Fruit fly (Drosophila melanogaster): ENCODE data around the gene CG5953.

CG5953 gene

dm6 chr2L:16476517-16476916, 56.2 kb downstream of the CG5953 start (continued):
- peak; percentile 31 for TF ChIP-seq CG7745 (tag; optimal IDR thresholded peaks at IDR 0.05)
- TF ChIP-seq CG4360 (GFP tag; IDR thresholded peaks at IDR 0.05): no peak
- TF ChIP-seq CG12104 (GFP tag; optimal IDR thresholded peaks at IDR 0.05): peak; percentile 31
- TF ChIP-seq odd (GFP tag; optimal IDR thresholded peaks at IDR 0.05): no peak
- no peak for TF ChIP-seq CG5180 (GFP tag; optimal IDR thresholded peaks at IDR 0.05)
- peak; percentile 33 for TF ChIP-seq CG31365 (tag; optimal IDR thresholded peaks at IDR 0.05)
- peak; percentile 29 for TF ChIP-seq CG2875 (GFP tag; optimal IDR thresholded peaks at IDR 0.05)
- TF ChIP-seq nerfin-1 (tag; optimal IDR thresholded peaks at IDR 0.05): peak; percentile 13
- peak; percentile 33 for TF ChIP-seq HHEX (GFP tag; optimal IDR thresholded peaks at IDR 0.05)
- peak; percentile 70 for TF ChIP-seq CG2202 (tag; optimal IDR thresholded peaks at IDR 0.05)
- TF ChIP-seq hkb (optimal IDR thresholded peaks at IDR 0.05): no peak
- peak; percentile 38; the same call in 1 of the 2 replicates for TF ChIP-seq hkb (GFP tag; IDR thresholded peaks at IDR 0.05)
- TF ChIP-seq CG12236 (GFP tag; optimal IDR thresholded peaks at IDR 0.05): peak; percentile 18
- TF ChIP-seq Asciz (GFP tag; optimal IDR thresholded peaks at IDR 0.05): peak; percentile 61
- peak; percentile 58 for TF ChIP-seq CG6813 (GFP tag; optimal IDR thresholded peaks at IDR 0.05)
- peak; percentile 31 for TF ChIP-seq Camta (GFP tag; optimal IDR thresholded peaks at IDR 0.05)
- TF ChIP-seq CG12942 (GFP tag; optimal IDR thresholded peaks at IDR 0.05): peak; percentile 41
- peak; percentile 16 for TF ChIP-seq CG33213 (GFP tag; optimal IDR thresholded peaks at IDR 0.05)
- 0 out of 3 replicates have a peak, but pooled peaks have one; percentile 23 for TF ChIP-seq ase (GFP tag; IDR thresholded peaks at IDR 0.05)
- TF ChIP-seq CG14710 (tag; optimal IDR thresholded peaks at IDR 0.05): peak; percentile 42
- peak; percentile 12 for TF ChIP-seq CG1647 (GFP tag; optimal IDR thresholded peaks at IDR 0.05)
- peak; percentile 32 for TF ChIP-seq CG7271 (tag; optimal IDR thresholded peaks at IDR 0.05)
- TF ChIP-seq tio (GFP tag; optimal IDR thresholded peaks at IDR 0.05): peak; percentile 13
- TF ChIP-seq CG2678 (tag; optimal IDR thresholded peaks at IDR 0.05): peak; percentile 56
- TF ChIP-seq CG11504 (tag; optimal IDR thresholded peaks at IDR 0.05): peak; percentile 46
- peak; percentile 37 for TF ChIP-seq CG8089 (GFP tag; optimal IDR thresholded peaks at IDR 0.05)
- peak; percentile 63 for TF ChIP-seq CG15696 (tag; optimal IDR thresholded peaks at IDR 0.05)
- peak; percentile 85 for TF ChIP-seq Med (GFP tag)
- TF ChIP-seq fd64A (GFP tag; optimal IDR thresholded peaks at IDR 0.05): peak; percentile 26
- peak; percentile 14 for TF ChIP-seq CG12659 (GFP tag; optimal IDR thresholded peaks at IDR 0.05)
- peak; percentile 29 for TF ChIP-seq lab (GFP tag; optimal IDR thresholded peaks at IDR 0.05)
- TF ChIP-seq fd102C (GFP tag; optimal IDR thresholded peaks at IDR 0.05): peak; percentile 77
- TF ChIP-seq CG15601 (tag; optimal IDR thresholded peaks at IDR 0.05): peak; percentile 40
- TF ChIP-seq ci (GFP tag; IDR thresholded peaks at IDR 0.05): peak; percentile 57; the same call in 1 of the 3 replicates
- peak; percentile 33 for TF ChIP-seq Kr (GFP tag; optimal IDR thresholded peaks at IDR 0.05)
- no peak for TF ChIP-seq Deaf1 (tag; optimal IDR thresholded peaks at IDR 0.05)
- TF ChIP-seq gcm (GFP tag; optimal IDR thresholded peaks at IDR 0.05): peak; percentile 41
- no peak for TF ChIP-seq CG34376 (GFP tag; optimal IDR thresholded peaks at IDR 0.05)
- TF ChIP-seq CG3838 (GFP tag; optimal IDR thresholded peaks at IDR 0.05): peak; percentile 21
- peak; percentile 2 for TF ChIP-seq salm (tag; optimal IDR thresholded peaks at IDR 0.05)

- TF ChIP-seq CG12391 (tag; optimal IDR thresholded peaks at IDR 0.05) (no peak), Hr39 (optimal IDR thresholded peaks at IDR 0.05) (peak; percentile 62), sisA (GFP tag; IDR thresholded peaks at IDR 0.05) (peak; percentile 7; the same call in 1 of the 2 replicates), slbo (GFP tag; IDR thresholded peaks at IDR 0.05) (peak; percentile 27; the same call in 1 of the 2 replicates), lov (optimal IDR thresholded peaks at IDR 0.05) (no peak), lov (GFP tag; IDR thresholded peaks at IDR 0.05) (no peak), al (GFP tag; IDR thresholded peaks at IDR 0.05) (peak; percentile 6; the same call in 1 of the 2 replicates)
Measured at dm6 chr2L:16472184-16472583, 60.5 kb downstream of the CG5953 start.
